Fruit fly (Drosophila melanogaster) whole organism, embryonic: ENCODE data around the gene Hinfp.

Experiments used
- Asciz ChIP-seq: fragments of 200-800 bp; sonication (Bioruptor generic); optimal IDR thresholded peaks from 2 replicates; lab custom pipeline; 2017; ENCODE audit warnings: missing biosample characterization, mild to moderate bottlenecking, missing genetic modification characterization, missing genetic modification reagents
- CG11560 ChIP-seq: fragments of 200-800 bp; sonication (Bioruptor generic); IDR thresholded peaks from 3 replicates; pipeline ENCODE4 v1.3.6; 2022; ENCODE audit warnings: missing biosample characterization, missing genetic modification characterization
- CG11695 ChIP-seq: fragments of 200-800 bp; sonication (Bioruptor generic); IDR thresholded peaks from 3 replicates; pipeline ENCODE4 v1.3.6; 2022; ENCODE audit warnings: missing biosample characterization, missing genetic modification characterization
- CG13123 ChIP-seq: fragments of 200-800 bp; sonication (Bioruptor generic); optimal IDR thresholded peaks from 2 replicates; lab custom pipeline; 2016; ENCODE audit warnings: missing biosample characterization, missing genetic modification characterization
- CG14014 ChIP-seq: fragments of 200-800 bp; sonication (Bioruptor generic); IDR thresholded peaks from 2 replicates; pipeline ENCODE4 v1.3.6; 2022; ENCODE audit warnings: missing biosample characterization, missing genetic modification characterization
- CG14860 ChIP-seq: fragments of 200-800 bp; sonication (Bioruptor generic); IDR thresholded peaks from 3 replicates; pipeline ENCODE4 v1.3.6; 2022; ENCODE audit warnings: missing biosample characterization, missing genetic modification characterization; ENCODE audit not compliant: partially characterized antibody
- CG16779 ChIP-seq: fragments of 200-800 bp; sonication (Bioruptor generic); IDR thresholded peaks from 2 replicates; pipeline ENCODE4 v1.3.6; 2022; ENCODE audit warnings: missing biosample characterization, missing genetic modification characterization
- CG17186 ChIP-seq: fragments of 200-800 bp; sonication (Bioruptor generic); optimal IDR thresholded peaks from 3 replicates; lab custom pipeline; 2017; ENCODE audit warnings: missing biosample characterization, missing genetic modification reagents, missing genetic modification characterization
- CG17328 ChIP-seq: fragments of 200-800 bp; sonication (Bioruptor generic); IDR thresholded peaks from 2 replicates; pipeline ENCODE4 v1.3.6; 2022; ENCODE audit warnings: missing biosample characterization, missing genetic modification characterization
- CG2199 ChIP-seq: fragments of 200-800 bp; sonication (Bioruptor generic); IDR thresholded peaks from 3 replicates; pipeline ENCODE4 v1.3.6; 2022; ENCODE audit warnings: missing biosample characterization, missing genetic modification characterization
- CG2889 ChIP-seq: fragments of 200-800 bp; sonication (Bioruptor generic); IDR thresholded peaks from 3 replicates; pipeline ENCODE4 v1.3.6; 2022; ENCODE audit warnings: missing biosample characterization, missing genetic modification characterization
- CG33557 ChIP-seq: fragments of 200-800 bp; sonication (Bioruptor generic); optimal IDR thresholded peaks from 2 replicates; lab custom pipeline; 2019; ENCODE audit warnings: missing biosample characterization, mild to moderate bottlenecking, missing genetic modification characterization, moderate library complexity
- CG34224 ChIP-seq: fragments of 200-800 bp; sonication (Bioruptor generic); IDR thresholded peaks from 3 replicates; pipeline ENCODE4 v1.3.6; 2022; ENCODE audit warnings: missing biosample characterization, missing genetic modification characterization; ENCODE audit not compliant: partially characterized antibody
- CG4328 ChIP-seq: fragments of 200-800 bp; sonication (Bioruptor generic); optimal IDR thresholded peaks from 3 replicates; lab custom pipeline; 2017; ENCODE audit warnings: missing biosample characterization, missing genetic modification reagents, missing genetic modification characterization
- CG4424 ChIP-seq: fragments of 200-800 bp; sonication (Bioruptor generic); optimal IDR thresholded peaks from 3 replicates; lab custom pipeline; 2016; ENCODE audit warnings: missing biosample characterization, missing genetic modification characterization
- CG6683 ChIP-seq: fragments of 200-800 bp; sonication (Bioruptor generic); optimal IDR thresholded peaks from 2 replicates; lab custom pipeline; 2017; ENCODE audit warnings: missing biosample characterization, mild to moderate bottlenecking, missing genetic modification characterization, missing genetic modification reagents
- CG7556 ChIP-seq: fragments of 200-800 bp; sonication (Bioruptor generic); optimal IDR thresholded peaks from 2 replicates; lab custom pipeline; 2017; ENCODE audit warnings: missing biosample characterization, mild to moderate bottlenecking, missing genetic modification characterization
- CG7786 ChIP-seq: fragments of 200-800 bp; sonication (Bioruptor generic); optimal IDR thresholded peaks from 2 replicates; lab custom pipeline; 2016; ENCODE audit warnings: missing biosample characterization, missing genetic modification characterization
- CG7839 ChIP-seq: fragments of 200-800 bp; sonication (Bioruptor generic); optimal IDR thresholded peaks from 3 replicates; lab custom pipeline; 2018; ENCODE audit warnings: missing biosample characterization, mild to moderate bottlenecking, missing genetic modification characterization, moderate library complexity
- CG8944 ChIP-seq: fragments of 200-800 bp; sonication (Bioruptor generic); optimal IDR thresholded peaks from 3 replicates; lab custom pipeline; 2016; ENCODE audit warnings: missing biosample characterization, missing genetic modification characterization
- Dek ChIP-seq: fragments of 200-800 bp; sonication (Bioruptor generic); optimal IDR thresholded peaks from 3 replicates; lab custom pipeline; 2019; ENCODE audit warnings: missing biosample characterization, mild to moderate bottlenecking, missing genetic modification characterization, moderate library complexity
- Dref ChIP-seq: fragments of 200-800 bp; sonication (Bioruptor generic); IDR thresholded peaks from 2 replicates; pipeline ENCODE4 v1.3.6; 2022; ENCODE audit warnings: missing biosample characterization, missing genetic modification characterization
- Gug ChIP-seq: fragments of 200-800 bp; sonication (Bioruptor generic); IDR thresholded peaks from 4 replicates; pipeline ENCODE4 v1.3.6; 2022; ENCODE audit warnings: missing biosample characterization, missing genetic modification characterization
- HmgD ChIP-seq: fragments of 200-800 bp; sonication (Bioruptor generic); optimal IDR thresholded peaks from 3 replicates; lab custom pipeline; 2016; ENCODE audit warnings: missing biosample characterization, missing genetic modification characterization
- Jarid2 ChIP-seq: fragments of 200-800 bp; sonication (Bioruptor generic); optimal IDR thresholded peaks from 3 replicates; lab custom pipeline; 2017; ENCODE audit warnings: mild to moderate bottlenecking, missing biosample characterization, missing genetic modification reagents, missing genetic modification characterization
- MESR4 ChIP-seq: fragments of 200-800 bp; sonication (Bioruptor generic); optimal IDR thresholded peaks from 2 replicates; lab custom pipeline; 2018; ENCODE audit warnings: missing biosample characterization, mild to moderate bottlenecking, missing genetic modification characterization, moderate library complexity
- Mes4 ChIP-seq: fragments of 200-800 bp; sonication (Bioruptor generic); optimal IDR thresholded peaks from 2 replicates; lab custom pipeline; 2016; ENCODE audit warnings: missing biosample characterization, missing genetic modification characterization
- PHDP ChIP-seq: fragments of 200-800 bp; sonication (Bioruptor generic); optimal IDR thresholded peaks from 3 replicates; lab custom pipeline; 2018; ENCODE audit warnings: missing biosample characterization, mild to moderate bottlenecking, missing genetic modification characterization, moderate library complexity
- bigmax ChIP-seq: fragments of 200-800 bp; sonication (Bioruptor generic); optimal IDR thresholded peaks from 2 replicates; lab custom pipeline; 2018; ENCODE audit warnings: missing biosample characterization, mild to moderate bottlenecking, missing genetic modification characterization
- danr ChIP-seq: fragments of 200-800 bp; sonication (Bioruptor generic); IDR thresholded peaks from 2 replicates; pipeline ENCODE4 v1.3.6; 2022; ENCODE audit warnings: missing biosample characterization, missing genetic modification characterization
- dimm ChIP-seq: fragments of 200-800 bp; sonication (Bioruptor generic); IDR thresholded peaks from 2 replicates; pipeline ENCODE4 v1.3.6; 2022; ENCODE audit warnings: missing biosample characterization, missing genetic modification characterization
- dpn ChIP-seq, 2 experiments: fragments of 200-800 bp; sonication (Bioruptor generic); optimal IDR thresholded peaks; 3 replicates each; lab custom pipeline; 2016; ENCODE audit warnings: missing biosample characterization in 2 of 2, missing genetic modification characterization in 2 of 2
- eve ChIP-seq, 2 experiments: fragments of >200 bp; optimal IDR thresholded peaks; 2 replicates each; lab custom pipeline; 2017; ENCODE audit warnings: missing biosample characterization in 2 of 2, missing genetic modification characterization in 2 of 2
- exex ChIP-seq: fragments of 200-800 bp; sonication (Bioruptor generic); optimal IDR thresholded peaks from 4 replicates; lab custom pipeline; 2018; ENCODE audit warnings: missing biosample characterization, mild to moderate bottlenecking, missing genetic modification characterization, moderate library complexity
- her ChIP-seq: fragments of 200-800 bp; sonication (Bioruptor generic); optimal IDR thresholded peaks from 2 replicates; lab custom pipeline; 2016; ENCODE audit warnings: missing biosample characterization, missing genetic modification characterization
- ind ChIP-seq: fragments of 200-800 bp; sonication (Bioruptor generic); optimal IDR thresholded peaks from 3 replicates; lab custom pipeline; 2016; ENCODE audit warnings: missing biosample characterization, missing genetic modification characterization
- jigr1 ChIP-seq: fragments of 200-800 bp; sonication (Bioruptor generic); IDR thresholded peaks from 3 replicates; pipeline ENCODE4 v1.3.6; 2022; ENCODE audit warnings: missing biosample characterization, missing genetic modification characterization
- jumu ChIP-seq: fragments of 200-800 bp; sonication (Bioruptor generic); optimal IDR thresholded peaks from 3 replicates; lab custom pipeline; 2016; ENCODE audit warnings: missing biosample characterization, missing genetic modification characterization
- kah ChIP-seq: fragments of 200-800 bp; sonication (Bioruptor generic); optimal IDR thresholded peaks from 2 replicates; lab custom pipeline; 2018; ENCODE audit warnings: missing biosample characterization, mild to moderate bottlenecking, missing genetic modification characterization
- maf-S ChIP-seq: fragments of 200-800 bp; sonication (Bioruptor generic); optimal IDR thresholded peaks from 2 replicates; lab custom pipeline; 2016; ENCODE audit warnings: missing biosample characterization, missing genetic modification characterization
- mirr ChIP-seq: fragments of 200-800 bp; sonication (Bioruptor generic); optimal IDR thresholded peaks from 3 replicates; lab custom pipeline; 2018; ENCODE audit warnings: missing biosample characterization, mild to moderate bottlenecking, missing genetic modification characterization
- nerfin-1 ChIP-seq: fragments of 200-800 bp; sonication (Bioruptor generic); optimal IDR thresholded peaks from 3 replicates; lab custom pipeline; 2019; ENCODE audit warnings: missing biosample characterization, mild to moderate bottlenecking, missing genetic modification characterization, moderate library complexity
- nerfin-2 ChIP-seq: fragments of 200-800 bp; sonication (Bioruptor generic); IDR thresholded peaks from 2 replicates; pipeline ENCODE4 v1.3.6; 2022; ENCODE audit warnings: missing biosample characterization, missing genetic modification characterization; ENCODE audit not compliant: partially characterized antibody
- oc ChIP-seq: fragments of 200-800 bp; sonication (Bioruptor generic); optimal IDR thresholded peaks from 2 replicates; lab custom pipeline; 2018; ENCODE audit warnings: missing biosample characterization, mild to moderate bottlenecking, missing genetic modification characterization, moderate library complexity
- pb ChIP-seq: fragments of 200-800 bp; sonication (Bioruptor generic); optimal IDR thresholded peaks from 3 replicates; lab custom pipeline; 2016; ENCODE audit warnings: missing biosample characterization, missing genetic modification characterization
- repo ChIP-seq: fragments of 200-800 bp; sonication (Bioruptor generic); optimal IDR thresholded peaks from 2 replicates; lab custom pipeline; 2016; ENCODE audit warnings: missing biosample characterization, missing genetic modification characterization
- sisA ChIP-seq: fragments of 200-800 bp; sonication (Bioruptor generic); IDR thresholded peaks from 2 replicates; pipeline ENCODE4 v1.3.6; 2022; ENCODE audit warnings: missing biosample characterization, missing genetic modification characterization
- slbo ChIP-seq: fragments of 200-800 bp; sonication (Bioruptor generic); IDR thresholded peaks from 2 replicates; pipeline ENCODE4 v1.3.6; 2022; ENCODE audit warnings: missing biosample characterization, missing genetic modification characterization
- sqz ChIP-seq: fragments of 200-800 bp; sonication (Bioruptor generic); optimal IDR thresholded peaks from 3 replicates; lab custom pipeline; 2018; ENCODE audit warnings: missing biosample characterization, mild to moderate bottlenecking, missing genetic modification characterization
- sug ChIP-seq: fragments of 200-800 bp; optimal IDR thresholded peaks from 2 replicates; lab custom pipeline; 2019; ENCODE audit warnings: missing biosample characterization, mild to moderate bottlenecking, missing genetic modification characterization, moderate library complexity
- ttk ChIP-seq: fragments of 200-800 bp; sonication (Bioruptor generic); IDR thresholded peaks from 2 replicates; pipeline ENCODE4 v2.1.2; 2022; ENCODE audit warnings: missing biosample characterization, missing genetic modification characterization
- unpg ChIP-seq: fragments of 200-800 bp; sonication (Bioruptor generic); optimal IDR thresholded peaks from 3 replicates; lab custom pipeline; 2018; ENCODE audit warnings: missing biosample characterization, mild to moderate bottlenecking, missing genetic modification characterization, moderate library complexity

The Hinfp gene

DNA sequence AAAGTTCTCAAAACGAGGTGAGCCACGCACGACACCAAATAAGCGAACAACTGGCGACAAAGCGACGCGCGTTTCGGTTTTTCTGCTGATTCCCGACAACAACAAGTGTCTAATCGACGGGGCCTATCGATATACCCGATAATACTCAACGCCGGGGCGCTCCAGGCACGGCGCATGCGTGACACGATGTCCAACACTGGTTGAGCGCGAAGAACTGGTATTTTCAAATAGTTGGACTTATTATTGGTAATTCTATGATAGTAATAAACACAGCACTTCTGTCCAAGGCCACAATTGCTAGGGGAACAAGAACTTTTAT is 7.9 kb upstream of the Hinfp start (continued):
- TF ChIP-seq CG16779 (GFP tag; lab: Robert Waterston, UW) (no peak), dpn (GFP tag; optimal IDR thresholded peaks at IDR 0.05; lab: Kevin White, UChicago) (peak in 1 of 2 experiments; percentile 3), unpg (GFP tag; lab: Kevin White, UChicago) (no peak), CG4424 (no peak), CG7839 (tag; lab: Kevin White, UChicago) (no peak), CG33557 (GFP tag; lab: Kevin White, UChicago) (no peak), ttk (GFP tag; lab: Robert Waterston, UW) (no peak), Mes4 (GFP tag; lab: Kevin White, UChicago) (no peak), jumu (GFP tag; lab: Kevin White, UChicago) (no peak), maf-S (no peak), CG11695 (GFP tag; lab: Robert Waterston, UW) (no peak), CG17328 (no peak), bigmax (GFP tag; lab: Kevin White, UChicago) (no peak), CG4328 (GFP tag; lab: Kevin White, UChicago) (no peak), CG14860 (GFP tag; lab: Robert Waterston, UW) (peak; percentile 53; the same call in 2 of the 3 replicates), CG34224 (GFP tag; lab: Robert Waterston, UW) (peak; percentile 71), MESR4 (GFP tag; lab: Kevin White, UChicago) (peak; percentile 35), repo (GFP tag; lab: Kevin White, UChicago) (no peak), oc (tag; lab: Kevin White, UChicago) (no peak), CG2889 (GFP tag; lab: Robert Waterston, UW) (no peak), jigr1 (GFP tag; lab: Robert Waterston, UW) (no peak), CG11560 (tag; lab: Robert Waterston, UW) (peak; percentile 41; the same call in 1 of the 3 replicates), mirr (GFP tag; lab: Kevin White, UChicago) (no peak), HmgD (GFP tag; lab: Kevin White, UChicago) (peak; percentile 19), eve (GFP tag; optimal IDR thresholded peaks at IDR 0.05; lab: Kevin White, UChicago) (no peak), nerfin-2 (GFP tag; lab: Robert Waterston, UW) (peak; percentile 42; the same call in 1 of the 2 replicates), Asciz (GFP tag; lab: Kevin White, UChicago) (no peak), ind (GFP tag; lab: Kevin White, UChicago) (no peak), CG7556 (GFP tag; lab: Kevin White, UChicago) (no peak), Jarid2 (GFP tag; lab: Kevin White, UChicago) (no peak), sqz (no peak), Dref (GFP tag; lab: Robert Waterston, UW) (peak; percentile 85), Dek (tag; lab: Kevin White, UChicago) (no peak), danr (GFP tag; lab: Robert Waterston, UW) (no peak), pb (GFP tag; lab: Kevin White, UChicago) (no peak), Gug (GFP tag; lab: Robert Waterston, UW) (no peak), CG2199 (GFP tag; lab: Robert Waterston, UW) (peak; percentile 26; the same call in 1 of the 3 replicates), exex (tag; lab: Kevin White, UChicago) (no peak), nerfin-1 (tag; lab: Kevin White, UChicago) (no peak), CG13123 (GFP tag; lab: Kevin White, UChicago) (no peak), kah (GFP tag; lab: Kevin White, UChicago) (peak; percentile 88), CG7786 (GFP tag; lab: Kevin White, UChicago) (peak; percentile 28), CG17186 (peak; percentile 93), CG8944 (GFP tag; lab: Kevin White, UChicago) (no peak), CG6683 (no peak), PHDP (tag; lab: Kevin White, UChicago) (no peak), dimm (GFP tag; lab: Robert Waterston, UW) (no peak), her (peak; percentile 23), slbo (GFP tag; lab: Robert Waterston, UW) (no peak; the same call in 1 of the 2 replicates), sug (tag; lab: Kevin White, UChicago) (no peak), CG14014 (GFP tag; lab: Robert Waterston, UW) (no peak), sisA (GFP tag; lab: Robert Waterston, UW) (no peak)
